Fruit fly (Drosophila melanogaster) whole organism, embryonic: ENCODE data around the gene CG31231.

Experiments
- Bteb2 ChIP-seq: fragments of 200-800 bp; sonication (Bioruptor generic); optimal IDR thresholded peaks from 2 replicates; lab custom pipeline; 2016; ENCODE audit warnings: missing biosample characterization, missing genetic modification characterization
- CG11247 ChIP-seq: fragments of 200-800 bp; sonication (Bioruptor generic); IDR thresholded peaks from 2 replicates; pipeline ENCODE4 v1.3.6; 2022; ENCODE audit warnings: missing biosample characterization, missing genetic modification characterization
- CG12391 ChIP-seq: fragments of 200-800 bp; sonication (Bioruptor generic); optimal IDR thresholded peaks from 3 replicates; lab custom pipeline; 2018; ENCODE audit warnings: missing biosample characterization, mild to moderate bottlenecking, missing genetic modification characterization, moderate library complexity
- CG1792 ChIP-seq: fragments of 200-800 bp; sonication (Bioruptor generic); optimal IDR thresholded peaks from 2 replicates; lab custom pipeline; 2016; ENCODE audit warnings: missing biosample characterization, missing genetic modification characterization
- CG18011 ChIP-seq: fragments of 200-800 bp; sonication (Bioruptor generic); optimal IDR thresholded peaks from 2 replicates; lab custom pipeline; 2017; ENCODE audit warnings: missing biosample characterization, missing genetic modification characterization, mild to moderate bottlenecking, moderate library complexity, missing genotype
- CG2116 ChIP-seq: fragments of 200-800 bp; sonication (Bioruptor generic); optimal IDR thresholded peaks from 3 replicates; lab custom pipeline; 2018; ENCODE audit warnings: missing biosample characterization, mild to moderate bottlenecking, missing genetic modification characterization
- CG2875 ChIP-seq: fragments of 200-800 bp; sonication (Bioruptor generic); optimal IDR thresholded peaks from 2 replicates; lab custom pipeline; 2017; ENCODE audit warnings: missing biosample characterization, mild to moderate bottlenecking, missing genetic modification characterization, missing genetic modification reagents
- CG33557 ChIP-seq: fragments of 200-800 bp; sonication (Bioruptor generic); optimal IDR thresholded peaks from 2 replicates; lab custom pipeline; 2019; ENCODE audit warnings: missing biosample characterization, mild to moderate bottlenecking, missing genetic modification characterization, moderate library complexity
- CG6689 ChIP-seq: fragments of 200-800 bp; sonication (Bioruptor generic); IDR thresholded peaks from 2 replicates; pipeline ENCODE4 v1.3.6; 2022; ENCODE audit warnings: missing biosample characterization, missing genetic modification characterization
- CG6765 ChIP-seq: fragments of 200-800 bp; sonication (Bioruptor generic); optimal IDR thresholded peaks from 3 replicates; lab custom pipeline; 2017; ENCODE audit warnings: missing biosample characterization, mild to moderate bottlenecking, missing genetic modification characterization
- CG7372 ChIP-seq: fragments of 200-800 bp; sonication (Bioruptor generic); IDR thresholded peaks from 2 replicates; pipeline ENCODE4 v1.3.6; 2022; ENCODE audit warnings: missing biosample characterization, missing genetic modification characterization
- CG8290 ChIP-seq, 3 experiments: fragments of 200-800 bp; sonication (Bioruptor generic); optimal IDR thresholded peaks; 2 replicates each; lab custom pipeline; 2016 to 2019; ENCODE audit warnings: missing biosample characterization in 3 of 3, missing genetic modification characterization in 3 of 3, mild to moderate bottlenecking in 2 of 3, moderate library complexity in 1 of 3
- CG9609 ChIP-seq: fragments of 200-800 bp; sonication (Bioruptor generic); optimal IDR thresholded peaks from 3 replicates; lab custom pipeline; 2016; ENCODE audit warnings: missing biosample characterization, missing genetic modification characterization
- CG9817 ChIP-seq: fragments of 200-800 bp; sonication (Bioruptor generic); optimal IDR thresholded peaks from 2 replicates; lab custom pipeline; 2018; ENCODE audit warnings: missing biosample characterization, mild to moderate bottlenecking, missing genetic modification characterization, moderate library complexity
- Camta ChIP-seq: fragments of 200-800 bp; sonication (Bioruptor generic); optimal IDR thresholded peaks from 2 replicates; lab custom pipeline; 2016; ENCODE audit warnings: missing biosample characterization, missing genetic modification characterization
- CkIIα-i1 ChIP-seq: fragments of 200-800 bp; sonication (Bioruptor generic); IDR thresholded peaks from 2 replicates; pipeline ENCODE4 v1.3.6; 2022; ENCODE audit warnings: missing biosample characterization, missing genetic modification characterization
- Dad ChIP-seq: fragments of 200-800 bp; sonication (Bioruptor generic); optimal IDR thresholded peaks from 3 replicates; lab custom pipeline; 2016; ENCODE audit warnings: missing biosample characterization, missing genetic modification characterization
- ERR ChIP-seq: fragments of 200-800 bp; sonication (Bioruptor generic); optimal IDR thresholded peaks from 2 replicates; lab custom pipeline; 2016; ENCODE audit warnings: missing biosample characterization, missing genetic modification characterization
- Ets97D ChIP-seq: fragments of 200-800 bp; sonication (Bioruptor generic); optimal IDR thresholded peaks from 3 replicates; lab custom pipeline; 2016; ENCODE audit warnings: missing biosample characterization, missing genetic modification characterization
- Fer2 ChIP-seq: fragments of 200-800 bp; sonication (Bioruptor generic); optimal IDR thresholded peaks from 2 replicates; lab custom pipeline; 2018; ENCODE audit warnings: missing biosample characterization, mild to moderate bottlenecking, missing genetic modification characterization, moderate library complexity
- H2.0 ChIP-seq: fragments of 200-800 bp; sonication (Bioruptor generic); IDR thresholded peaks from 2 replicates; pipeline ENCODE4 v1.3.6; 2022; ENCODE audit warnings: missing biosample characterization, missing genetic modification characterization
- Hey ChIP-seq: fragments of 200-800 bp; sonication (Bioruptor generic); optimal IDR thresholded peaks from 3 replicates; lab custom pipeline; 2018; ENCODE audit warnings: missing biosample characterization, mild to moderate bottlenecking, missing genetic modification characterization
- HmgD ChIP-seq: fragments of 200-800 bp; sonication (Bioruptor generic); optimal IDR thresholded peaks from 3 replicates; lab custom pipeline; 2016; ENCODE audit warnings: missing biosample characterization, missing genetic modification characterization
- HmgZ ChIP-seq: fragments of 200-800 bp; sonication (Bioruptor generic); optimal IDR thresholded peaks from 2 replicates; lab custom pipeline; 2018; ENCODE audit warnings: missing biosample characterization, mild to moderate bottlenecking, missing genetic modification characterization
- Hr39 ChIP-seq: fragments of >200 bp; optimal IDR thresholded peaks from 2 replicates; lab custom pipeline; 2017
- MTF-1 ChIP-seq: fragments of 200-800 bp; sonication (Bioruptor generic); optimal IDR thresholded peaks from 2 replicates; lab custom pipeline; 2018; ENCODE audit warnings: missing biosample characterization, mild to moderate bottlenecking, missing genetic modification characterization, borderline replicate concordance
- NFAT ChIP-seq: fragments of 200-800 bp; sonication (Bioruptor generic); IDR thresholded peaks from 2 replicates; pipeline ENCODE4 v1.3.6; 2022; ENCODE audit warnings: missing biosample characterization, missing genetic modification characterization
- Nf-YA ChIP-seq: fragments of 200-800 bp; sonication (Bioruptor generic); IDR thresholded peaks from 2 replicates; pipeline ENCODE4 v1.3.6; 2022; ENCODE audit warnings: missing biosample characterization, missing genetic modification characterization
- Poxn ChIP-seq: fragments of 200-800 bp; sonication (Bioruptor generic); IDR thresholded peaks from 2 replicates; pipeline ENCODE4 v1.3.6; 2022; ENCODE audit warnings: missing biosample characterization, missing genetic modification characterization
- YL-1 ChIP-seq: fragments of 200-800 bp; sonication (Bioruptor generic); optimal IDR thresholded peaks from 3 replicates; lab custom pipeline; 2017; ENCODE audit warnings: missing biosample characterization, mild to moderate bottlenecking, missing genetic modification characterization
- amos ChIP-seq: fragments of 200-800 bp; sonication (Bioruptor generic); IDR thresholded peaks from 2 replicates; pipeline ENCODE4 v1.3.6; 2022; ENCODE audit warnings: missing biosample characterization, missing genetic modification characterization; ENCODE audit not compliant: partially characterized antibody
- cad ChIP-seq: fragments of >200 bp; optimal IDR thresholded peaks from 2 replicates; lab custom pipeline; 2017; ENCODE audit warnings: missing biosample characterization, missing genetic modification characterization
- chm ChIP-seq: fragments of 200-800 bp; sonication (Bioruptor generic); IDR thresholded peaks from 2 replicates; pipeline ENCODE4 v1.3.6; 2022; ENCODE audit warnings: missing biosample characterization, missing genetic modification characterization
- chn ChIP-seq: fragments of 200-800 bp; sonication (Bioruptor generic); optimal IDR thresholded peaks from 2 replicates; lab custom pipeline; 2016; ENCODE audit warnings: missing biosample characterization, missing genetic modification characterization
- croc ChIP-seq: fragments of 200-800 bp; sonication (Bioruptor generic); conservative IDR thresholded peaks from 3 replicates; pipeline ENCODE4 v1.3.6; 2022; ENCODE audit warnings: missing biosample characterization, missing genetic modification characterization
- da ChIP-seq: fragments of 200-800 bp; sonication (Bioruptor generic); optimal IDR thresholded peaks from 2 replicates; lab custom pipeline; 2016; ENCODE audit warnings: missing biosample characterization, missing genetic modification characterization
- h ChIP-seq: fragments of >200 bp; optimal IDR thresholded peaks from 2 replicates; lab custom pipeline; 2017
- hth ChIP-seq: fragments of >200 bp; optimal IDR thresholded peaks from 2 replicates; lab custom pipeline; 2017; ENCODE audit warnings: inconsistent platforms
- ind ChIP-seq: fragments of 200-800 bp; sonication (Bioruptor generic); optimal IDR thresholded peaks from 3 replicates; lab custom pipeline; 2016; ENCODE audit warnings: missing biosample characterization, missing genetic modification characterization
- maf-S ChIP-seq: fragments of 200-800 bp; sonication (Bioruptor generic); optimal IDR thresholded peaks from 2 replicates; lab custom pipeline; 2016; ENCODE audit warnings: missing biosample characterization, missing genetic modification characterization
- odd ChIP-seq: fragments of 200-800 bp; sonication (Bioruptor generic); optimal IDR thresholded peaks from 2 replicates; lab custom pipeline; 2017; ENCODE audit warnings: missing biosample characterization, mild to moderate bottlenecking, missing genetic modification characterization
- pan ChIP-seq, 4 experiments: fragments of >200 bp in 3 of 4; fragments of 200-800 bp in 1 of 4; sonication (Bioruptor generic) in 1 of 4; optimal IDR thresholded peaks in 3 of 4; IDR thresholded peaks in 1 of 4; 2 replicates each; pipeline versions ENCODE4 v1.3.6 to Lab custom; 2017 to 2022; ENCODE audit warnings: missing biosample characterization in 2 of 4, missing genetic modification characterization in 2 of 4, mixed read lengths in 1 of 4
- pb ChIP-seq: fragments of 200-800 bp; sonication (Bioruptor generic); optimal IDR thresholded peaks from 3 replicates; lab custom pipeline; 2016; ENCODE audit warnings: missing biosample characterization, missing genetic modification characterization
- pros ChIP-seq: fragments of 200-800 bp; sonication (Bioruptor generic); optimal IDR thresholded peaks from 3 replicates; lab custom pipeline; 2019; ENCODE audit warnings: missing biosample characterization, mild to moderate bottlenecking, missing genetic modification characterization, moderate library complexity
- sd ChIP-seq: fragments of 200-800 bp; sonication (Bioruptor generic); optimal IDR thresholded peaks from 3 replicates; lab custom pipeline; 2018; ENCODE audit warnings: missing biosample characterization, mild to moderate bottlenecking, missing genetic modification characterization, moderate library complexity
- sob ChIP-seq: fragments of 200-800 bp; sonication (Bioruptor generic); IDR thresholded peaks from 2 replicates; pipeline ENCODE4 v1.3.6; 2022; ENCODE audit warnings: missing biosample characterization, missing genetic modification characterization
- tin ChIP-seq: fragments of 200-800 bp; sonication (Bioruptor generic); optimal IDR thresholded peaks from 3 replicates; lab custom pipeline; 2016; ENCODE audit warnings: missing biosample characterization, missing genetic modification characterization
- tio ChIP-seq: fragments of 200-800 bp; sonication (Bioruptor generic); optimal IDR thresholded peaks from 2 replicates; lab custom pipeline; 2017; ENCODE audit warnings: missing biosample characterization, missing genetic modification characterization, inconsistent platforms
- trh ChIP-seq: fragments of 200-800 bp; sonication (Bioruptor generic); optimal IDR thresholded peaks from 2 replicates; lab custom pipeline; 2016; ENCODE audit warnings: missing biosample characterization, missing genetic modification characterization
- vfl ChIP-seq: fragments of 200-800 bp; sonication (Bioruptor generic); optimal IDR thresholded peaks from 2 replicates; lab custom pipeline; 2016; ENCODE audit warnings: missing biosample characterization, missing genetic modification characterization
- vnd ChIP-seq: fragments of 200-800 bp; sonication (Bioruptor generic); IDR thresholded peaks from 3 replicates; pipeline ENCODE4 v1.3.6; 2022; ENCODE audit warnings: missing biosample characterization, missing genetic modification characterization; ENCODE audit not compliant: partially characterized antibody
- wor ChIP-seq: fragments of 200-800 bp; sonication (Bioruptor generic); IDR thresholded peaks from 2 replicates; pipeline ENCODE4 v1.3.6; 2022; ENCODE audit warnings: missing biosample characterization, missing genetic modification characterization

Gene CG31231

dm6 chr3R:18663525-18663924, 1.6 kb upstream of the CG31231 start, which contains the start of the genes Cpsf73 and Gos28 (continued):
- TF ChIP-seq Nf-YA (GFP tag; lab: Robert Waterston, UW): no peak
- TF ChIP-seq cad (GFP tag; lab: Kevin White, UChicago): no peak
- no peak for TF ChIP-seq odd (GFP tag; lab: Kevin White, UChicago)
- no peak for TF ChIP-seq sd (tag; lab: Kevin White, UChicago)
- no peak for TF ChIP-seq pros (GFP tag; lab: Kevin White, UChicago)
- peak; percentile 49 for TF ChIP-seq CG12391 (tag; lab: Kevin White, UChicago)
- no peak for TF ChIP-seq tio (GFP tag; lab: Kevin White, UChicago)
- TF ChIP-seq croc (GFP tag; lab: Robert Waterston, UW): no peak
- TF ChIP-seq pan (optimal IDR thresholded peaks at IDR 0.05; lab: Kevin White, UChicago): no peak
- TF ChIP-seq pan (GFP tag; optimal IDR thresholded peaks at IDR 0.05 in 1 of 2, IDR thresholded peaks at IDR 0.05 in 1 of 2): no peak
- no peak for TF ChIP-seq tin (GFP tag; lab: Kevin White, UChicago)
- no peak for TF ChIP-seq hth (lab: Kevin White, UChicago)
- no peak for TF ChIP-seq maf-S (GFP tag; lab: Kevin White, UChicago)
- TF ChIP-seq HmgZ: peak; percentile 73
- TF ChIP-seq CG7372 (GFP tag; lab: Robert Waterston, UW): no peak
- TF ChIP-seq Ets97D: peak; percentile 36
- TF ChIP-seq da (GFP tag; lab: Kevin White, UChicago): no peak
- no peak for TF ChIP-seq vnd (GFP tag; lab: Robert Waterston, UW)
- TF ChIP-seq chm (GFP tag; lab: Robert Waterston, UW): no peak
- TF ChIP-seq trh: no peak
- no peak for TF ChIP-seq Poxn (GFP tag; lab: Robert Waterston, UW)
- no peak for TF ChIP-seq wor (GFP tag; lab: Robert Waterston, UW)
- TF ChIP-seq CkIIα-i1 (GFP tag; lab: Robert Waterston, UW): no peak
- TF ChIP-seq ERR (GFP tag; lab: Kevin White, UChicago): peak; percentile 4
- TF ChIP-seq pb (GFP tag; lab: Kevin White, UChicago): no peak
- TF ChIP-seq Hey (tag; lab: Kevin White, UChicago): no peak
- TF ChIP-seq sob (GFP tag; lab: Robert Waterston, UW): no peak
- no peak for TF ChIP-seq H2.0
- TF ChIP-seq NFAT (GFP tag; lab: Robert Waterston, UW): no peak
- TF ChIP-seq CG11247 (GFP tag; lab: Robert Waterston, UW): no peak
- TF ChIP-seq h (lab: Kevin White, UChicago): no peak
- TF ChIP-seq CG6765: no peak
- TF ChIP-seq CG1792 (GFP tag; lab: Kevin White, UChicago): no peak
- TF ChIP-seq YL-1 (GFP tag; lab: Kevin White, UChicago): peak; percentile 77
- 0 out of 2 replicates have a peak, but pooled peaks have one; percentile 16 for TF ChIP-seq CG6689 (GFP tag; lab: Robert Waterston, UW)
- peak; percentile 29 for TF ChIP-seq CG33557 (GFP tag; lab: Kevin White, UChicago)
- no peak for TF ChIP-seq CG9609 (GFP tag; lab: Kevin White, UChicago)
- TF ChIP-seq CG8290 (GFP tag; optimal IDR thresholded peaks at IDR 0.05; lab: Kevin White, UChicago): no peak
- TF ChIP-seq CG8290 (tag; optimal IDR thresholded peaks at IDR 0.05; lab: Kevin White, UChicago): no peak
- TF ChIP-seq Fer2: no peak
- TF ChIP-seq HmgD (GFP tag; lab: Kevin White, UChicago): no peak
- TF ChIP-seq vfl (GFP tag; lab: Kevin White, UChicago): peak; percentile 34
- no peak for TF ChIP-seq Bteb2 (GFP tag; lab: Kevin White, UChicago)
- no peak for TF ChIP-seq CG2875 (GFP tag; lab: Kevin White, UChicago)
- no peak for TF ChIP-seq Hr39 (lab: Kevin White, UChicago)
- TF ChIP-seq chn: no peak
- TF ChIP-seq Dad (GFP tag; lab: Kevin White, UChicago): no peak
- no peak for TF ChIP-seq amos
- peak; percentile 14 for TF ChIP-seq Camta (GFP tag; lab: Kevin White, UChicago)
- no peak for TF ChIP-seq MTF-1 (GFP tag; lab: Kevin White, UChicago)
- TF ChIP-seq CG2116: peak; percentile 51
- TF ChIP-seq CG9817 (tag; lab: Kevin White, UChicago): no peak
- TF ChIP-seq ind (GFP tag; lab: Kevin White, UChicago): no peak
- peak; percentile 15 for TF ChIP-seq CG18011 (GFP tag; lab: Kevin White, UChicago)
